Fruit fly (Drosophila melanogaster) whole organism, wandering third instar larva: Measurements from ENCODE around the gene spz3.

Experiments used
- Abd-B ChIP-seq: fragments of >200 bp; optimal IDR thresholded peaks from 2 replicates; lab custom pipeline; 2017; ENCODE audit warnings: missing biosample characterization, missing genetic modification characterization
- CG32264 ChIP-seq: fragments of 200-800 bp; sonication (Bioruptor generic); optimal IDR thresholded peaks from 2 replicates; lab custom pipeline; 2016; ENCODE audit warnings: missing biosample characterization, missing genetic modification characterization
- CG9705 ChIP-seq: fragments of 200-800 bp; sonication (Bioruptor generic); optimal IDR thresholded peaks from 2 replicates; lab custom pipeline; 2018; ENCODE audit warnings: missing biosample characterization, mild to moderate bottlenecking, missing genetic modification characterization
- CrebA ChIP-seq: fragments of 200-800 bp; sonication (Bioruptor generic); optimal IDR thresholded peaks from 2 replicates; lab custom pipeline; 2016; ENCODE audit warnings: missing biosample characterization, mild to moderate bottlenecking, missing genetic modification characterization, borderline replicate concordance
- Dfd ChIP-seq: fragments of >200 bp; optimal IDR thresholded peaks from 2 replicates; lab custom pipeline; 2017; ENCODE audit warnings: missing biosample characterization, missing genetic modification characterization
- Dif ChIP-seq: fragments of 200-275, 200-300 bp; sonication (Bioruptor generic); optimal IDR thresholded peaks from 2 replicates; lab custom pipeline; 2018; ENCODE audit warnings: missing biosample characterization, missing genetic modification characterization; ENCODE audit not compliant: partially characterized antibody
- GATAd ChIP-seq: sonication (Bioruptor generic); optimal IDR thresholded peaks from 2 replicates; lab custom pipeline; 2016; ENCODE audit warnings: missing biosample characterization, missing genetic modification characterization
- HLH106 ChIP-seq: fragments of 200-800 bp; optimal IDR thresholded peaks from 3 replicates; lab custom pipeline; 2019; ENCODE audit warnings: missing biosample characterization, mild to moderate bottlenecking, missing genetic modification characterization, moderate library complexity
- Hr78 ChIP-seq: fragments of >200 bp; optimal IDR thresholded peaks from 2 replicates; lab custom pipeline; 2017; ENCODE audit warnings: missing biosample characterization, missing genetic modification characterization
- Hr83 ChIP-seq: fragments of 200-300 bp; sonication (Bioruptor generic); optimal IDR thresholded peaks from 2 replicates; lab custom pipeline; 2016; ENCODE audit warnings: missing biosample characterization, mild to moderate bottlenecking, missing genetic modification characterization, moderate library complexity; ENCODE audit not compliant: poor library complexity, severe bottlenecking
- N ChIP-seq: fragments of >200 bp; optimal IDR thresholded peaks from 2 replicates; lab custom pipeline; 2018; ENCODE audit warnings: missing biosample characterization, missing external identifiers, missing genetic modification characterization
- OdsH ChIP-seq: fragments of 200-800 bp; sonication (Bioruptor generic); optimal IDR thresholded peaks from 2 replicates; lab custom pipeline; 2016; ENCODE audit warnings: missing biosample characterization, mild to moderate bottlenecking, missing genetic modification characterization
- Rel ChIP-seq, 2 experiments: fragments of 200-800 bp; sonication (Bioruptor generic) in 1 of 2; optimal IDR thresholded peaks; 2 replicates in 1 of 2; 3 replicates in 1 of 2; lab custom pipeline; 2016 to 2019; ENCODE audit warnings: mild to moderate bottlenecking in 2 of 2, missing biosample characterization in 2 of 2, missing genetic modification characterization in 2 of 2, moderate library complexity in 1 of 2
- Sp1 ChIP-seq: fragments of 200-800 bp; sonication (Bioruptor generic); optimal IDR thresholded peaks from 3 replicates; lab custom pipeline; 2019; ENCODE audit warnings: missing biosample characterization, mild to moderate bottlenecking, missing genetic modification characterization, moderate library complexity
- Vsx2 ChIP-seq: fragments of 200-300, 225-300 bp; sonication (Bioruptor generic); optimal IDR thresholded peaks from 2 replicates; lab custom pipeline; 2018; ENCODE audit warnings: missing biosample characterization, missing genetic modification characterization; ENCODE audit not compliant: partially characterized antibody
- br ChIP-seq: fragments of 200-800 bp; sonication (Bioruptor generic); optimal IDR thresholded peaks from 2 replicates; lab custom pipeline; 2016; ENCODE audit warnings: missing biosample characterization, missing genetic modification characterization
- brk ChIP-seq: fragments of 200-800 bp; sonication (Bioruptor generic); optimal IDR thresholded peaks from 2 replicates; lab custom pipeline; 2016; ENCODE audit warnings: missing biosample characterization, mild to moderate bottlenecking, missing genetic modification characterization
- dl ChIP-seq, 2 experiments: fragments of 175-275, 200-275 bp in 1 of 2; fragments of 200-275 bp in 1 of 2; sonication (Bioruptor generic); optimal IDR thresholded peaks; lab custom pipeline; 2018; ENCODE audit warnings: mild to moderate bottlenecking in 2 of 2, missing biosample characterization in 2 of 2, missing genetic modification characterization in 2 of 2, moderate library complexity in 2 of 2; ENCODE audit not compliant: partially characterized antibody in 2 of 2, insufficient read depth in 1 of 2
- dmrt93B ChIP-seq: fragments of 200-800 bp; sonication (Bioruptor generic); optimal IDR thresholded peaks from 2 replicates; lab custom pipeline; 2018; ENCODE audit warnings: missing biosample characterization, mild to moderate bottlenecking, missing genetic modification characterization
- dsf ChIP-seq: sonication (Bioruptor generic); optimal IDR thresholded peaks from 2 replicates; lab custom pipeline; 2016; ENCODE audit warnings: missing biosample characterization, missing genetic modification characterization, borderline replicate concordance
- ey ChIP-seq: fragments of 200-800 bp; sonication (Bioruptor generic); optimal IDR thresholded peaks from 2 replicates; lab custom pipeline; 2016; ENCODE audit warnings: missing biosample characterization, missing genetic modification characterization
- foxo ChIP-seq, 2 experiments: fragments of 200-800 bp; sonication (Bioruptor generic); optimal IDR thresholded peaks; 2 replicates in 1 of 2; 3 replicates in 1 of 2; lab custom pipeline; 2016 to 2017; ENCODE audit warnings: missing biosample characterization in 2 of 2, missing genetic modification characterization in 2 of 2
- fru ChIP-seq: fragments of 200-800 bp; sonication (Bioruptor generic); optimal IDR thresholded peaks from 3 replicates; lab custom pipeline; 2016; ENCODE audit warnings: missing biosample characterization, mild to moderate bottlenecking, missing genetic modification characterization
- h ChIP-seq: fragments of 200-800 bp; sonication (Bioruptor generic); optimal IDR thresholded peaks from 3 replicates; lab custom pipeline; 2016; ENCODE audit warnings: missing biosample characterization, mild to moderate bottlenecking, missing genetic modification characterization
- jim ChIP-seq: fragments of 175-275, 200-325 bp; sonication (Bioruptor generic); optimal IDR thresholded peaks from 2 replicates; lab custom pipeline; 2016; ENCODE audit warnings: missing biosample characterization, mild to moderate bottlenecking, missing genetic modification characterization
- lola ChIP-seq: fragments of >200 bp; optimal IDR thresholded peaks from 2 replicates; lab custom pipeline; 2017; ENCODE audit warnings: missing biosample characterization, missing genetic modification characterization
- pan ChIP-seq: fragments of >200 bp; optimal IDR thresholded peaks from 2 replicates; lab custom pipeline; 2017
- psq ChIP-seq: fragments of 200-800 bp; sonication (Bioruptor generic); optimal IDR thresholded peaks from 3 replicates; lab custom pipeline; 2017; ENCODE audit warnings: missing biosample characterization, mild to moderate bottlenecking, missing genetic modification characterization, moderate library complexity
- rgr ChIP-seq: fragments of 200-800 bp; sonication (Bioruptor generic); optimal IDR thresholded peaks from 3 replicates; lab custom pipeline; 2016; ENCODE audit warnings: missing biosample characterization, mild to moderate bottlenecking, missing genetic modification characterization
- sage ChIP-seq: fragments of 200-800 bp; sonication (Bioruptor generic); optimal IDR thresholded peaks from 2 replicates; lab custom pipeline; 2016; ENCODE audit warnings: missing biosample characterization, mild to moderate bottlenecking, missing genetic modification characterization
- usp ChIP-seq: fragments of >200 bp; optimal IDR thresholded peaks from 2 replicates; lab custom pipeline; 2017; ENCODE audit warnings: missing biosample characterization, missing genetic modification characterization
- woc ChIP-seq: sonication (Bioruptor generic); optimal IDR thresholded peaks from 2 replicates; lab custom pipeline; 2016; ENCODE audit warnings: missing biosample characterization, mild to moderate bottlenecking, missing genetic modification characterization

Gene spz3

DNA sequence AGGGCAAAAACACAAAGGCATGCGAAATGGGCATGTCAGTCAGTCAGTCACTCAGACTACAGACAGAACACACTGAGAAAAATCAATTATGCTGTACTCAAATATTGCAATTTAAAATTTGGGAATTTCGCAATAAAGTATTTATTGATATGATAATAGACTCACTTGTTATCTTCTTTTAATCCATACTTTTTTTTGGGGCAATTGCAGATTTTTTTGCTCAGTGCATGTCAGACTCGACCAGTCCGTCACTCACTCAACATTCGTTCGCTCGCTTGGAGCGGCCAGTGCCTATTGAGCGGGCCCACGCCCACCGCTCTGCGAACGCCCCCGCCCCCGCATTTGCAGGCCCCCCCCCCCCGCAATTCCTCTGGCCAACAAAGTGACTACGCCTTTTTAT lies 37.0 kb upstream of the spz3 start (continued):
- TF ChIP-seq HLH106 (peak; percentile 81), lola (no peak), psq (GFP tag; lab: Kevin White, UChicago) (peak; percentile 91), Dfd (GFP tag; lab: Kevin White, UChicago) (no peak)

DNA sequence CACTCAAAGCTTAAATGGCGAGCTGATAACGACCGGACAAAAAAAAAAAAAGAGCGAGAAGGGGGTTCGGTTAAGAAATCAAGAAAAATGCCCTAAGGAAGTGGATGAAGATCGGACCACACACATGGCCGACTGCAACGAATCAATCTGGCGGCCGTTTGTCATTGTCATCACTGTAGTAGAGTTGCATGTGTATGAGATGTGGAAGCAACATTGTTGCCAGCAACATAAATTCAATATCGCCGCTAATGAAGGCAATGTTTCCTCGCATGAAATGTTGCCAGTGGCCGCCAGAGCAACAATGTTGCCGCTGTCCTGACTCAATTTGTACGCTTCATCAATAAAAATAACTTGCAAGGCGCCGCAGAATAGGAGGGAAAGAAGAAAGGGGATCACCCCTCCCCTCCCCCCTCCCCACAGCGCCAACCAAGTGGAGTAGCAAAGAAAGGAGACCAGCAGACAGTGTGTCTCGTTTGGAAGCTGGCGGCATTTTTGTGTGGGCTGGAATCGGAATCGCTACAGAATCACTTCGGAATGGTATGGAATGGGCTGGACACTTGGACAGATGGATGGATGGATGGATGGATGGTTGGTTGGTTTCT lies 35.7 kb upstream of the spz3 start:
- TF ChIP-seq psq (GFP tag; lab: Kevin White, UChicago) (peak; percentile 7), Dfd (GFP tag; lab: Kevin White, UChicago) (peak; percentile 61), foxo (GFP tag; optimal IDR thresholded peaks at IDR 0.05; lab: Kevin White, UChicago) (peak in 1 of 2 experiments; percentile 18), fru (GFP tag; lab: Kevin White, UChicago) (no peak), rgr (GFP tag; lab: Kevin White, UChicago) (peak; percentile 22)

DNA sequence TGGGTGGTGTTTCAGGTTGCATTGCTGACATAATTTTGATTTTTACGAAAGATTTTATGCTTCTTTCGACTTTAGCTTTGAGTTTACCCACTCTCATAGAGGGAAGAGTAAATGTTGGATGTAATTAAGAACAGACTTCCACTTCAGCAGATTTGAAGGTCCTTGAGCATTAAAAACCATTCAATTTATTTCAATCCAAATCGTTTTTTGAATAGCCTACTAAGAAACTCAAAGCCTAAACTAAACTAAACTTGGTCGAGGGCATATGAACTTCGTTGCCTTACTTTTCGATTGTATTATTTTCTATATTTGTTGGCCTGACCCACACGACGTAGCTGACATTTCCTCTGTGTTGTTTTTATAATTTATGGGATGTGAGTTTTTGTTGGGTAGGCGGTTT lies 33.5 kb upstream of the spz3 start:
- TF ChIP-seq usp (no peak), N (GFP tag; lab: Kevin White, UChicago) (no peak), brk (no peak), pan (lab: Kevin White, UChicago) (no peak), Dfd (GFP tag; lab: Kevin White, UChicago) (no peak), Abd-B (GFP tag; lab: Kevin White, UChicago) (no peak), dmrt93B (GFP tag; lab: Kevin White, UChicago) (no peak), dsf (GFP tag; lab: Kevin White, UChicago) (no peak)

DNA sequence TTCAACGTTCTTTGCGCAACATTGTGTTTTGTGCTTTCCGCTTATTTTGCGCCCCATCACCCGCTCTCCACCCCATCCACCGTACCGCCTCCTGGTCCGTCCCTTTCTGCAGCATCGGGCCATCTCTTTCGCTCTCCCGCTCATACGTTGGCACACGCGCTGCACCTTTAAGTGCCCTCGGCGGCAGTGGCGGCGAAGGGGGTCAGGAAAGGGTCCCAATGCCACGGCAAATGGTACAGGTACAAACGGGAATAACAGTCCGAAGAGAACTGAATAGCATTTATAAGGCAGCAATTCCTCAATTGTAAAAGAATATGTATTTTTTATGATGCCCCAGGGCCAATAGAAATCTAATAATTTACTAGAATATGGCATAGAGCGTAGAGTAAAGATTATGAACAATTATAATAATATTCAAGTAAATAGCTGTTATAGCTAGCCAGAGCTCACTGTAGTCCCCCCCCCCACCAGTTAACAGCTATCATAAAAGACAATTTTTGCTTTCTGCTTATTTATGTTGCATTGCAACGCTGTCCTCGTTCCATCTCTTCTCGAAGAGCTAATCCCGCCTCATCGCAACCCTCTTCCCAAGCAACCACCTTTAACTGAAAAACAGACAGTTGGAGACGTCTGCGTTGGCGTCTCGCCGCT lies 32.0 kb upstream of the spz3 start:
- TF ChIP-seq ey (GFP tag; lab: Kevin White, UChicago) (peak; percentile 37), h (peak; percentile 18), psq (GFP tag; lab: Kevin White, UChicago) (peak; percentile 56), dl (GFP tag; optimal IDR thresholded peaks at IDR 0.05; lab: Kevin White, UChicago; ENCODE audit: insufficient read depth in 1 of 2, partially characterized antibody in 2 of 2) (peak in 1 of 2 experiments; percentile 8), CG9705 (GFP tag; lab: Kevin White, UChicago) (no peak), HLH106 (peak; percentile 14), jim (GFP tag; lab: Kevin White, UChicago) (no peak), Vsx2 (peak; percentile 83), Hr78 (no peak), OdsH (GFP tag; lab: Kevin White, UChicago) (peak; percentile 6), fru (GFP tag; lab: Kevin White, UChicago) (peak; percentile 58), GATAd (GFP tag; lab: Kevin White, UChicago) (no peak), sage (GFP tag; lab: Kevin White, UChicago) (no peak), CG32264 (GFP tag; lab: Kevin White, UChicago) (no peak), rgr (GFP tag; lab: Kevin White, UChicago) (peak; percentile 13), Dif (GFP tag; lab: Kevin White, UChicago) (peak; percentile 8), Dfd (GFP tag; lab: Kevin White, UChicago) (peak; percentile 58), foxo (GFP tag; optimal IDR thresholded peaks at IDR 0.05; lab: Kevin White, UChicago) (peak in 1 of 2 experiments; percentile 53), Rel (GFP tag; optimal IDR thresholded peaks at IDR 0.05; lab: Kevin White, UChicago) (no peak), Rel (tag; optimal IDR thresholded peaks at IDR 0.05; lab: Kevin White, UChicago) (peak; percentile 20), woc (GFP tag; lab: Kevin White, UChicago) (peak; percentile 27), br (GFP tag; lab: Kevin White, UChicago) (peak; percentile 29), Hr83 (peak; percentile 39), dmrt93B (GFP tag; lab: Kevin White, UChicago) (no peak), Sp1 (peak; percentile 50), CrebA (GFP tag; lab: Kevin White, UChicago) (no peak)
- TF ChIP-seq, all 38 proteins: peak for 17
